Worm (Caenorhabditis elegans) whole organism, L4 larva: Measurements from ENCODE around the gene efn-3.

ENCODE experiments used
- F10B5.3 ChIP-seq: sonication (generic microtip); optimal IDR thresholded peaks from 2 replicates; lab custom pipeline; 2016; ENCODE audit warnings: mild to moderate bottlenecking, missing genetic modification characterization, missing compliant biosample characterization
- F49E8.2 ChIP-seq: sonication (generic microtip); optimal IDR thresholded peaks from 2 replicates; lab custom pipeline; 2016; ENCODE audit warnings: missing compliant biosample characterization, mild to moderate bottlenecking, missing genetic modification characterization, borderline replicate concordance
- T20F7.1 ChIP-seq: fragments of 200-800 bp; sonication (Bioruptor generic); optimal IDR thresholded peaks from 2 replicates; lab custom pipeline; 2018; ENCODE audit warnings: mild to moderate bottlenecking, missing genetic modification characterization, missing compliant biosample characterization
- T26A8.4 ChIP-seq: fragments of 200-800 bp; sonication (Bioruptor generic); IDR thresholded peaks from 2 replicates; pipeline ENCODE4 v1.3.6; 2022; ENCODE audit warnings: missing genetic modification characterization, missing compliant biosample characterization
- Y105C5A.15 ChIP-seq: fragments of 200-800 bp; sonication (Bioruptor generic); IDR thresholded peaks from 2 replicates; pipeline ENCODE4 v1.3.6; 2022; ENCODE audit warnings: missing genetic modification characterization, missing compliant biosample characterization
- Y5F2A.4 ChIP-seq: fragments of 200-800 bp; sonication (Bioruptor generic); optimal IDR thresholded peaks from 2 replicates; lab custom pipeline; 2018; ENCODE audit warnings: mild to moderate bottlenecking, missing genetic modification characterization, missing compliant biosample characterization
- ZK337.2 ChIP-seq: fragments of 200-800 bp; sonication (Bioruptor generic); IDR thresholded peaks from 2 replicates; pipeline ENCODE4 v1.3.6; 2022; ENCODE audit warnings: missing genetic modification reagents, missing genetic modification characterization, missing compliant biosample characterization
- aha-1 ChIP-seq: fragments of 150-350 bp; peaks from one replicate; lab custom pipeline; 2014; ENCODE audit warnings: missing biosample characterization, missing genetic modification characterization
- aly-2 ChIP-seq: sonication (generic microtip); optimal IDR thresholded peaks from 2 replicates; lab custom pipeline; 2018; ENCODE audit warnings: missing biosample characterization, missing genetic modification characterization
- ama-1 ChIP-seq: fragments of 150-350 bp; optimal IDR thresholded peaks from 2 replicates; lab custom pipeline; 2014; ENCODE audit warnings: inconsistent platforms, mixed read lengths
- attf-4 ChIP-seq: sonication (generic microtip); optimal IDR thresholded peaks from 3 replicates; lab custom pipeline; 2017; ENCODE audit warnings: missing biosample characterization, missing genetic modification characterization
- ceh-28 ChIP-seq: fragments of 150-350 bp; optimal IDR thresholded peaks from 2 replicates; lab custom pipeline; 2014; ENCODE audit warnings: missing biosample characterization, missing genetic modification reagents, missing genetic modification characterization
- ceh-32 ChIP-seq: sonication (generic microtip); optimal IDR thresholded peaks from 2 replicates; lab custom pipeline; 2016; ENCODE audit warnings: mild to moderate bottlenecking, missing genetic modification characterization, missing compliant biosample characterization; ENCODE audit not compliant: poor library complexity
- ceh-44 ChIP-seq: fragments of 200-800 bp; sonication (Bioruptor generic); IDR thresholded peaks from 2 replicates; pipeline ENCODE4 v1.3.6; 2022; ENCODE audit warnings: missing genetic modification reagents, missing genetic modification characterization, missing compliant biosample characterization
- ceh-62 ChIP-seq: sonication (generic microtip); optimal IDR thresholded peaks from 2 replicates; lab custom pipeline; 2017; ENCODE audit warnings: missing biosample characterization, missing genetic modification characterization
- ceh-82 ChIP-seq: sonication (generic microtip); optimal IDR thresholded peaks from 2 replicates; lab custom pipeline; 2017; ENCODE audit warnings: missing biosample characterization, missing genetic modification characterization
- ces-1 ChIP-seq: fragments of 150-350 bp; sonication (generic microtip); optimal IDR thresholded peaks from 4 replicates; lab custom pipeline; 2014; ENCODE audit warnings: missing biosample characterization, missing genetic modification reagents, missing genetic modification characterization
- cey-2 ChIP-seq: sonication (generic microtip); optimal IDR thresholded peaks from 3 replicates; lab custom pipeline; 2017; ENCODE audit warnings: missing genetic modification characterization, mild to moderate bottlenecking, missing compliant biosample characterization, antibody characterized with exemption, borderline replicate concordance; ENCODE audit not compliant: insufficient read depth
- daf-8 ChIP-seq: fragments of 200-800 bp; sonication (Bioruptor generic); IDR thresholded peaks from 2 replicates; pipeline ENCODE4 v1.3.6; 2022; ENCODE audit warnings: missing genetic modification characterization, missing compliant biosample characterization
- dmd-6 ChIP-seq: fragments of 200-800 bp; sonication (Bioruptor generic); IDR thresholded peaks from 2 replicates; pipeline ENCODE4 v1.3.6; 2022; ENCODE audit warnings: missing genetic modification reagents, missing genetic modification characterization, missing compliant biosample characterization
- dmd-8 ChIP-seq: fragments of 200-800 bp; sonication (Bioruptor generic); IDR thresholded peaks from 2 replicates; pipeline ENCODE4 v1.3.6; 2022; ENCODE audit warnings: missing genetic modification characterization, missing compliant biosample characterization
- dpl-1 ChIP-seq: fragments of 150-350 bp; optimal IDR thresholded peaks from 2 replicates; lab custom pipeline; 2014; ENCODE audit warnings: missing biosample characterization, missing genetic modification reagents, missing genetic modification characterization
- egl-43 ChIP-seq: fragments of 200-800 bp; sonication (Bioruptor generic); IDR thresholded peaks from 2 replicates; pipeline ENCODE4 v1.3.6; 2022; ENCODE audit warnings: missing genetic modification reagents, missing genetic modification characterization, missing compliant biosample characterization
- fkh-10 ChIP-seq: fragments of 150-350 bp; optimal IDR thresholded peaks from 2 replicates; lab custom pipeline; 2014; ENCODE audit warnings: missing biosample characterization, missing genetic modification reagents, missing genetic modification characterization
- gei-8 ChIP-seq: fragments of 200-800 bp; sonication (Bioruptor generic); optimal IDR thresholded peaks from 2 replicates; lab custom pipeline; 2018; ENCODE audit warnings: mild to moderate bottlenecking, missing genetic modification characterization, missing compliant biosample characterization
- hlh-30 ChIP-seq: sonication (generic microtip); optimal IDR thresholded peaks from 2 replicates; lab custom pipeline; 2017; ENCODE audit warnings: antibody characterized with exemption, mild to moderate bottlenecking, missing genetic modification characterization, missing compliant biosample characterization; ENCODE audit not compliant: insufficient read depth
- jun-1 ChIP-seq: fragments of 150-350 bp; optimal IDR thresholded peaks from 2 replicates; lab custom pipeline; 2014; ENCODE audit warnings: missing biosample characterization, missing genetic modification reagents, missing genetic modification characterization
- lin-13 ChIP-seq: fragments of 150-350 bp; optimal IDR thresholded peaks from 2 replicates; lab custom pipeline; 2014; ENCODE audit warnings: missing biosample characterization, missing genetic modification reagents, missing genetic modification characterization
- lin-38 ChIP-seq: fragments of 200-800 bp; sonication (Bioruptor generic); IDR thresholded peaks from 2 replicates; pipeline ENCODE4 v1.3.6; 2022; ENCODE audit warnings: missing genetic modification reagents, missing genetic modification characterization, missing compliant biosample characterization
- lsy-2 ChIP-seq, 2 experiments: fragments of 150-350 bp in 1 of 2; sonication (generic microtip) in 1 of 2; optimal IDR thresholded peaks; 2 replicates each; lab custom pipeline; 2014 to 2017; ENCODE audit warnings: missing biosample characterization in 2 of 2, missing genetic modification characterization in 2 of 2
- madf-5 ChIP-seq, 2 experiments: fragments of 200-800 bp; sonication (Bioruptor generic); IDR thresholded peaks; 2 replicates each; pipeline ENCODE4 v1.3.6; 2022; ENCODE audit warnings: missing compliant biosample characterization in 2 of 2, missing genetic modification characterization in 2 of 2
- madf-9 ChIP-seq: fragments of 200-800 bp; sonication (Bioruptor generic); conservative IDR thresholded peaks from 2 replicates; pipeline ENCODE4 v1.3.6; 2022; ENCODE audit warnings: missing genetic modification reagents, missing genetic modification characterization, missing compliant biosample characterization
- mdt-29 ChIP-seq: fragments of 200-800 bp; sonication (Bioruptor generic); IDR thresholded peaks from 2 replicates; pipeline ENCODE4 v1.3.6; 2022; ENCODE audit warnings: missing genetic modification reagents, missing genetic modification characterization, missing compliant biosample characterization
- mes-2 ChIP-seq: sonication (generic microtip); optimal IDR thresholded peaks from 2 replicates; lab custom pipeline; 2016; ENCODE audit warnings: missing genotype, mild to moderate bottlenecking, missing genetic modification characterization, missing compliant biosample characterization; ENCODE audit not compliant: poor library complexity, severe bottlenecking
- mxl-2 ChIP-seq: fragments of 200-800 bp; sonication (Bioruptor generic); conservative IDR thresholded peaks from 2 replicates; pipeline ENCODE4 v1.3.6; 2022; ENCODE audit warnings: missing genetic modification reagents, missing genetic modification characterization, missing compliant biosample characterization
- mxl-3 ChIP-seq: fragments of 200-800 bp; sonication (Bioruptor generic); optimal IDR thresholded peaks from 2 replicates; lab custom pipeline; 2018; ENCODE audit warnings: mild to moderate bottlenecking, missing genetic modification characterization, missing compliant biosample characterization
- nhr-11 ChIP-seq: fragments of 150-350 bp; optimal IDR thresholded peaks from 2 replicates; lab custom pipeline; 2014; ENCODE audit warnings: missing biosample characterization, missing genetic modification characterization
- nhr-28 ChIP-seq: fragments of 150-350 bp; optimal IDR thresholded peaks from 2 replicates; lab custom pipeline; 2014; ENCODE audit warnings: missing biosample characterization, missing genetic modification characterization
- nhr-42 ChIP-seq: fragments of 200-800 bp; sonication (Bioruptor generic); IDR thresholded peaks from 2 replicates; pipeline ENCODE4 v1.3.6; 2022; ENCODE audit warnings: missing genetic modification characterization, missing compliant biosample characterization
- nhr-6 ChIP-seq: fragments of 150-350 bp; optimal IDR thresholded peaks from 2 replicates; lab custom pipeline; 2014; ENCODE audit warnings: missing biosample characterization, missing genetic modification characterization
- nhr-77 ChIP-seq: fragments of 150-350 bp; optimal IDR thresholded peaks from 2 replicates; lab custom pipeline; 2014; ENCODE audit warnings: missing biosample characterization, missing genetic modification characterization
- pha-4 ChIP-seq, 2 experiments: fragments of 150-350 bp in 1 of 2; fragments of 200-800 bp in 1 of 2; sonication (Bioruptor generic) in 1 of 2; IDR thresholded peaks in 1 of 2; optimal IDR thresholded peaks in 1 of 2; 2 replicates each; pipeline versions ENCODE4 v1.3.6 to Lab custom; 2014 to 2022; ENCODE audit warnings: missing genetic modification characterization in 2 of 2, missing genetic modification reagents in 2 of 2, missing biosample characterization in 1 of 2, missing compliant biosample characterization in 1 of 2
- pqm-1 ChIP-seq: sonication (generic microtip); optimal IDR thresholded peaks from 2 replicates; lab custom pipeline; 2017; ENCODE audit warnings: missing biosample characterization, missing genetic modification characterization
- saeg-2 ChIP-seq: fragments of 200-800 bp; sonication (Bioruptor generic); IDR thresholded peaks from 2 replicates; pipeline ENCODE4 v1.3.6; 2022; ENCODE audit warnings: missing genetic modification reagents, missing genetic modification characterization, missing compliant biosample characterization
- set-16 ChIP-seq: fragments of 200-800 bp; sonication (Bioruptor generic); IDR thresholded peaks from 2 replicates; pipeline ENCODE4 v1.3.6; 2022; ENCODE audit warnings: missing genetic modification reagents, missing genetic modification characterization, missing compliant biosample characterization
- snpc-4 ChIP-seq: fragments of 150-350 bp; optimal IDR thresholded peaks from 2 replicates; lab custom pipeline; 2014; ENCODE audit warnings: missing biosample characterization, missing genetic modification characterization
- spr-3 ChIP-seq: fragments of 200-800 bp; sonication (Bioruptor generic); optimal IDR thresholded peaks from 2 replicates; lab custom pipeline; 2018; ENCODE audit warnings: mild to moderate bottlenecking, missing genetic modification characterization, missing compliant biosample characterization
- tag-97 ChIP-seq: fragments of 200-800 bp; sonication (Bioruptor generic); IDR thresholded peaks from 2 replicates; pipeline ENCODE4 v1.3.6; 2022; ENCODE audit warnings: missing genetic modification characterization, missing compliant biosample characterization
- tra-1 ChIP-seq: fragments of 200-800 bp; sonication (Bioruptor generic); IDR thresholded peaks from 2 replicates; pipeline ENCODE4 v1.3.6; 2022; ENCODE audit warnings: missing genetic modification reagents, missing genetic modification characterization, missing compliant biosample characterization
- unc-130 ChIP-seq: sonication (generic microtip); optimal IDR thresholded peaks from 2 replicates; lab custom pipeline; 2016; ENCODE audit warnings: missing genetic modification reagents, missing genetic modification characterization, missing compliant biosample characterization
- ztf-11 ChIP-seq: fragments of 150-350 bp; optimal IDR thresholded peaks from 2 replicates; lab custom pipeline; 2014; ENCODE audit warnings: missing biosample characterization, missing genetic modification characterization

efn-3 gene

ce11 chrX:13442446-13442845 is 34.8 kb downstream of the efn-3 start (continued):
- TF ChIP-seq cey-2 (tag; lab: Kevin White, UChicago): no peak
- TF ChIP-seq F10B5.3 (tag; lab: Kevin White, UChicago): no peak
- TF ChIP-seq snpc-4 (tag; lab: Kevin White, UChicago): no peak
- TF ChIP-seq pqm-1 (tag; lab: Kevin White, UChicago): no peak
- TF ChIP-seq Y5F2A.4 (GFP tag; lab: Kevin White, UChicago): no peak
- no peak for TF ChIP-seq F49E8.2 (tag; lab: Kevin White, UChicago)
- peak; percentile 16 for TF ChIP-seq nhr-6 (tag; lab: Kevin White, UChicago)
- no peak for TF ChIP-seq aly-2
- TF ChIP-seq dpl-1 (GFP tag; lab: Kevin White, UChicago): peak; percentile 5
- TF ChIP-seq tra-1 (GFP tag; lab: Robert Waterston, UW): 0 out of 2 replicates have a peak, but pooled peaks have one; percentile 18
- no peak for TF ChIP-seq T20F7.1 (GFP tag; lab: Kevin White, UChicago)
- TF ChIP-seq egl-43 (GFP tag; lab: Robert Waterston, UW): peak; percentile 83
- TF ChIP-seq tag-97 (GFP tag; lab: Robert Waterston, UW): no peak
- no peak for TF ChIP-seq ama-1 (lab: Kevin White, UChicago)
- 0 out of 2 replicates have a peak, but pooled peaks have one; percentile 40 for TF ChIP-seq ceh-44
- TF ChIP-seq daf-8 (GFP tag; lab: Robert Waterston, UW): no peak
- 0 out of 4 replicates have a peak, but pooled peaks of 1 of the 2 experiments have one; percentile 39 for TF ChIP-seq madf-5 (GFP tag; IDR thresholded peaks at IDR 0.05; lab: Robert Waterston, UW)
- peak; percentile 70 for TF ChIP-seq hlh-30 (tag; lab: Kevin White, UChicago)
- TF ChIP-seq nhr-28 (tag; lab: Kevin White, UChicago): no peak
- no peak for TF ChIP-seq nhr-11 (tag; lab: Kevin White, UChicago)
- TF ChIP-seq gei-8 (GFP tag; lab: Kevin White, UChicago): no peak
- TF ChIP-seq ztf-11 (tag; lab: Kevin White, UChicago): no peak
- peak; percentile 25 for TF ChIP-seq lin-13 (GFP tag; lab: Kevin White, UChicago)
- TF ChIP-seq aha-1: no peak
- no peak for TF ChIP-seq ceh-82
- TF ChIP-seq ceh-62 (tag; lab: Kevin White, UChicago): no peak
- no peak for TF ChIP-seq spr-3 (GFP tag; lab: Kevin White, UChicago)
- TF ChIP-seq mxl-3 (GFP tag; lab: Kevin White, UChicago): peak; percentile 38
- TF ChIP-seq dmd-6 (GFP tag; lab: Robert Waterston, UW): peak; percentile 65
- peak; percentile 79 for TF ChIP-seq mes-2 (tag; lab: Kevin White, UChicago)
- 0 out of 2 replicates have a peak, but pooled peaks have one; percentile 11 for TF ChIP-seq mxl-2
- peak; percentile 32 for TF ChIP-seq fkh-10 (GFP tag; lab: Kevin White, UChicago)
- TF ChIP-seq lin-38 (GFP tag; lab: Robert Waterston, UW): peak; percentile 56; the same call in 1 of the 2 replicates
- TF ChIP-seq ZK337.2 (GFP tag; lab: Robert Waterston, UW): peak; percentile 63
- TF ChIP-seq nhr-77 (tag; lab: Kevin White, UChicago): peak; percentile 19
- TF ChIP-seq pha-4 (GFP tag; IDR thresholded peaks at IDR 0.05; lab: Robert Waterston, UW): no peak
- TF ChIP-seq pha-4 (tag; optimal IDR thresholded peaks at IDR 0.05; lab: Kevin White, UChicago): no peak
- no peak for TF ChIP-seq lsy-2 (tag; optimal IDR thresholded peaks at IDR 0.05; lab: Kevin White, UChicago)
- peak; percentile 75 for TF ChIP-seq madf-9 (GFP tag; lab: Robert Waterston, UW)
- 0 out of 2 replicates have a peak, but pooled peaks have one; percentile 61 for TF ChIP-seq dmd-8 (GFP tag; lab: Robert Waterston, UW)
- TF ChIP-seq ces-1 (GFP tag; lab: Kevin White, UChicago): no peak
- no peak for TF ChIP-seq mdt-29 (GFP tag; lab: Robert Waterston, UW)
- no peak for TF ChIP-seq saeg-2 (GFP tag; lab: Robert Waterston, UW)
- no peak for TF ChIP-seq ceh-28 (tag; lab: Kevin White, UChicago)
- no peak for TF ChIP-seq set-16
- peak; percentile 74 for TF ChIP-seq T26A8.4 (GFP tag; lab: Robert Waterston, UW)
- 0 out of 2 replicates have a peak, but pooled peaks have one; percentile 67 for TF ChIP-seq nhr-42 (GFP tag; lab: Robert Waterston, UW)
- no peak for TF ChIP-seq attf-4 (tag; lab: Kevin White, UChicago)
- 0 out of 2 replicates have a peak, but pooled peaks have one; percentile 63 for TF ChIP-seq Y105C5A.15 (GFP tag; lab: Robert Waterston, UW)
- peak; percentile 20 for TF ChIP-seq jun-1 (tag; lab: Kevin White, UChicago)
- no peak for TF ChIP-seq ceh-32 (tag; lab: Kevin White, UChicago)
- no peak for TF ChIP-seq unc-130 (GFP tag; lab: Kevin White, UChicago)
